Worm (Caenorhabditis elegans) whole organism, L2 larva: Measurements from ENCODE around the gene srx-82.

Experiments
- C34F6.9 ChIP-seq: fragments of 150-350 bp; optimal IDR thresholded peaks from 2 replicates; lab custom pipeline; 2014; ENCODE audit warnings: missing biosample characterization, missing genetic modification characterization
- F13H6.1 ChIP-seq: sonication (generic microtip); optimal IDR thresholded peaks from 2 replicates; lab custom pipeline; 2016; ENCODE audit warnings: missing genetic modification characterization, missing compliant biosample characterization
- R02D3.7 ChIP-seq: fragments of 150-350 bp; optimal IDR thresholded peaks from 2 replicates; lab custom pipeline; 2014; ENCODE audit warnings: missing biosample characterization, missing genetic modification characterization
- ZK546.5 ChIP-seq: sonication (generic microtip); optimal IDR thresholded peaks from 2 replicates; lab custom pipeline; 2017; ENCODE audit warnings: missing biosample characterization, missing genetic modification characterization
- aly-2 ChIP-seq: fragments of 150-350 bp; optimal IDR thresholded peaks from 2 replicates; lab custom pipeline; 2014; ENCODE audit warnings: missing biosample characterization, missing genetic modification characterization
- ama-1 ChIP-seq: fragments of 150-350 bp; optimal IDR thresholded peaks from 2 replicates; lab custom pipeline; 2018; ENCODE audit warnings: inconsistent platforms
- blmp-1 ChIP-seq: sonication (generic microtip); optimal IDR thresholded peaks from 2 replicates; lab custom pipeline; 2017; ENCODE audit warnings: missing genetic modification characterization, mild to moderate bottlenecking, missing compliant biosample characterization, antibody characterized with exemption, moderate library complexity; ENCODE audit not compliant: insufficient read depth
- ceh-16 ChIP-seq: fragments of 150-350 bp; optimal IDR thresholded peaks from 2 replicates; lab custom pipeline; 2014; ENCODE audit warnings: missing biosample characterization, missing genetic modification characterization
- ceh-82 ChIP-seq: fragments of 150-350 bp; optimal IDR thresholded peaks from 2 replicates; lab custom pipeline; 2014; ENCODE audit warnings: missing biosample characterization, missing genetic modification characterization
- crh-2 ChIP-seq: sonication (generic microtip); optimal IDR thresholded peaks from 2 replicates; lab custom pipeline; 2017; ENCODE audit warnings: missing biosample characterization, missing genetic modification characterization
- dmd-4 ChIP-seq: sonication (generic microtip); optimal IDR thresholded peaks from 2 replicates; lab custom pipeline; 2017; ENCODE audit warnings: missing biosample characterization, missing genetic modification characterization
- egl-27 ChIP-seq: sonication (generic microtip); optimal IDR thresholded peaks from 3 replicates; lab custom pipeline; 2017; ENCODE audit warnings: missing biosample characterization, missing genetic modification reagents, missing genetic modification characterization
- elt-1 ChIP-seq: fragments of 150-350 bp; optimal IDR thresholded peaks from 2 replicates; lab custom pipeline; 2014; ENCODE audit warnings: missing biosample characterization, missing genetic modification characterization
- elt-3 ChIP-seq: sonication (generic microtip); optimal IDR thresholded peaks from 2 replicates; lab custom pipeline; 2017; ENCODE audit warnings: missing biosample characterization, missing genetic modification characterization
- fos-1 ChIP-seq: fragments of 150-350 bp; optimal IDR thresholded peaks from 2 replicates; lab custom pipeline; 2014; ENCODE audit warnings: missing biosample characterization, missing genetic modification characterization
- gmeb-1 ChIP-seq: fragments of 150-350 bp; optimal IDR thresholded peaks from 2 replicates; lab custom pipeline; 2014; ENCODE audit warnings: missing biosample characterization, missing genetic modification characterization
- lin-11 ChIP-seq: fragments of 150-350 bp; sonication (generic microtip); optimal IDR thresholded peaks from 2 replicates; lab custom pipeline; 2014; ENCODE audit warnings: missing biosample characterization, missing genetic modification characterization, inconsistent platforms, mixed read lengths
- lin-13 ChIP-seq: fragments of 150-350 bp; optimal IDR thresholded peaks from 2 replicates; lab custom pipeline; 2014; ENCODE audit warnings: missing biosample characterization, missing genetic modification reagents, missing genetic modification characterization
- lin-39 ChIP-seq: fragments of 150-350 bp; optimal IDR thresholded peaks from 2 replicates; lab custom pipeline; 2014; ENCODE audit warnings: missing biosample characterization, missing genetic modification reagents, missing genetic modification characterization
- lsy-2 ChIP-seq, 2 experiments: fragments of 150-350 bp in 1 of 2; sonication (generic microtip) in 1 of 2; optimal IDR thresholded peaks; 2 replicates each; lab custom pipeline; 2014 to 2017; ENCODE audit warnings: missing biosample characterization in 2 of 2, missing genetic modification characterization in 2 of 2
- mab-5 ChIP-seq: fragments of 150-350 bp; optimal IDR thresholded peaks from 2 replicates; lab custom pipeline; 2014; ENCODE audit warnings: missing biosample characterization, missing genetic modification characterization
- mbf-1 ChIP-seq: sonication (generic microtip); optimal IDR thresholded peaks from 2 replicates; lab custom pipeline; 2017; ENCODE audit warnings: missing biosample characterization, missing genetic modification characterization
- nhr-10 ChIP-seq: sonication (generic microtip); optimal IDR thresholded peaks from 2 replicates; lab custom pipeline; 2017; ENCODE audit warnings: missing biosample characterization, missing genetic modification characterization
- nhr-11 ChIP-seq: fragments of 150-350 bp; optimal IDR thresholded peaks from 2 replicates; lab custom pipeline; 2014; ENCODE audit warnings: missing biosample characterization, missing genetic modification characterization
- nhr-12 ChIP-seq: fragments of 150-350 bp; optimal IDR thresholded peaks from 2 replicates; lab custom pipeline; 2014; ENCODE audit warnings: missing biosample characterization, missing genetic modification characterization
- nhr-129 ChIP-seq: fragments of 150-350 bp; optimal IDR thresholded peaks from 2 replicates; lab custom pipeline; 2014; ENCODE audit warnings: missing biosample characterization, missing genetic modification characterization
- nhr-21 ChIP-seq: fragments of 150-350 bp; optimal IDR thresholded peaks from 2 replicates; lab custom pipeline; 2014; ENCODE audit warnings: missing biosample characterization, missing genetic modification characterization
- nhr-25 ChIP-seq: fragments of 150-350 bp; sonication (generic microtip); optimal IDR thresholded peaks from 3 replicates; lab custom pipeline; 2014; ENCODE audit warnings: missing biosample characterization, missing genetic modification characterization
- nhr-6 ChIP-seq: fragments of 150-350 bp; optimal IDR thresholded peaks from 2 replicates; lab custom pipeline; 2014; ENCODE audit warnings: missing biosample characterization, missing genetic modification characterization
- peb-1 ChIP-seq: fragments of 150-350 bp; optimal IDR thresholded peaks from 2 replicates; lab custom pipeline; 2014; ENCODE audit warnings: missing biosample characterization, missing genetic modification characterization
- sem-4 ChIP-seq: fragments of 150-350 bp; optimal IDR thresholded peaks from 2 replicates; lab custom pipeline; 2014; ENCODE audit warnings: missing biosample characterization, missing genetic modification reagents, missing genetic modification characterization
- skn-1 ChIP-seq: sonication (generic microtip); optimal IDR thresholded peaks from 2 replicates; lab custom pipeline; 2017; ENCODE audit warnings: missing biosample characterization, missing genetic modification characterization
- sma-3 ChIP-seq: sonication (generic microtip); optimal IDR thresholded peaks from 2 replicates; lab custom pipeline; 2016; ENCODE audit warnings: missing genetic modification reagents, missing genetic modification characterization, missing compliant biosample characterization
- snpc-4 ChIP-seq: fragments of 150-350 bp; optimal IDR thresholded peaks from 2 replicates; lab custom pipeline; 2014; ENCODE audit warnings: missing biosample characterization, missing genetic modification characterization
- unc-39 ChIP-seq: fragments of 150-350 bp; optimal IDR thresholded peaks from 2 replicates; lab custom pipeline; 2014; ENCODE audit warnings: missing biosample characterization, missing genetic modification characterization
- unc-55 ChIP-seq: fragments of 150-350 bp; sonication (generic microtip); optimal IDR thresholded peaks from 3 replicates; lab custom pipeline; 2014; ENCODE audit warnings: missing biosample characterization, missing genetic modification reagents, missing genetic modification characterization
- unc-62 ChIP-seq: fragments of 150-350 bp; optimal IDR thresholded peaks from 2 replicates; lab custom pipeline; 2014; ENCODE audit warnings: missing biosample characterization, missing genetic modification reagents, missing genetic modification characterization
- zag-1 ChIP-seq: fragments of 150-350 bp; optimal IDR thresholded peaks from 2 replicates; lab custom pipeline; 2014; ENCODE audit warnings: missing biosample characterization, missing genetic modification characterization
- ztf-1 ChIP-seq: fragments of 200-800 bp; sonication (Bioruptor generic); conservative IDR thresholded peaks from 2 replicates; pipeline ENCODE4 v1.3.6; 2022; ENCODE audit warnings: missing genetic modification characterization, missing compliant biosample characterization
- ztf-11 ChIP-seq: sonication (generic microtip); optimal IDR thresholded peaks from 2 replicates; lab custom pipeline; 2017; ENCODE audit warnings: missing biosample characterization, missing genetic modification characterization
- ztf-4 ChIP-seq: fragments of 150-350 bp; optimal IDR thresholded peaks from 2 replicates; lab custom pipeline; 2014; ENCODE audit warnings: missing biosample characterization, missing genetic modification characterization

The srx-82 gene

DNA sequence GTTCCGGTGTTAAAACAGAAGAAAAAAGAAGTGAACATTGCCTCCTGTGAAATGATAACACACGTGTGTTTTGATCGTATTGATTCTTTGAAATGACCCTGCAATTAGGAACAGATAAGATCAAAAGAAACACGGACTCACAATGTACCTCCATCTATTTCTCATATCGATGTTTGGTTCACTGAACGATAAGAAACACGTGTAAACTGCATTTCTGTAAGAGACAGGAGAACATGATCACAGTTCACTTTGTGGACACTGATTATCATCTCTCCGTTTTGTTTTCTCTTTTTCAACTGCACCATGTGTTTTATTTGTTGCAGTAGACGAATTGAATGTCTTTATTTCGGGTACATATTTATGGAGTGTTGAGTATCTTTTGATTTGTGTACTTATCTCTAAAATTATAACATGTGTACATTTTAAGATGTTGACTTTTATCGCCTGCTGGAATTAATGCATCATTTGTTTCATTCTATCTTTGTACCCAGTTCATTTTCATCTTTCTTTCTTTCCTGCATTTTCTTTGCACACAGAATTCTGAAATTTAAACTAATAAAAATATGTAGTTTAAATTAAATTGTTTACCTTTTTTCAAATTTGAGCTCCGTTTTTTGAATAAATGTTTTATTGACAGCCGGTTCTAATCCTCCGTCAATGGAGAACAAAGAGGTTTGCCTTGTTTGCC is 16.6 kb upstream of the srx-82 start, which contains the start of the genes H12C20.7 and nhr-68 (continued):
- TF ChIP-seq lin-11 (tag; lab: Kevin White, UChicago) (no peak), ama-1 (lab: Kevin White, UChicago) (peak; percentile 44), ceh-82 (no peak), snpc-4 (tag; lab: Kevin White, UChicago) (no peak), nhr-25 (tag; lab: Kevin White, UChicago) (no peak), ztf-4 (peak; percentile 38), unc-62 (GFP tag; lab: Kevin White, UChicago) (no peak), unc-55 (GFP tag; lab: Kevin White, UChicago) (no peak), elt-1 (tag; lab: Kevin White, UChicago) (peak; percentile 27), sem-4 (peak; percentile 90), F13H6.1 (tag; lab: Kevin White, UChicago) (peak; percentile 97), nhr-10 (tag; lab: Kevin White, UChicago) (peak; percentile 97), crh-2 (tag; lab: Kevin White, UChicago) (peak; percentile 96), mab-5 (tag; lab: Kevin White, UChicago) (no peak)

DNA sequence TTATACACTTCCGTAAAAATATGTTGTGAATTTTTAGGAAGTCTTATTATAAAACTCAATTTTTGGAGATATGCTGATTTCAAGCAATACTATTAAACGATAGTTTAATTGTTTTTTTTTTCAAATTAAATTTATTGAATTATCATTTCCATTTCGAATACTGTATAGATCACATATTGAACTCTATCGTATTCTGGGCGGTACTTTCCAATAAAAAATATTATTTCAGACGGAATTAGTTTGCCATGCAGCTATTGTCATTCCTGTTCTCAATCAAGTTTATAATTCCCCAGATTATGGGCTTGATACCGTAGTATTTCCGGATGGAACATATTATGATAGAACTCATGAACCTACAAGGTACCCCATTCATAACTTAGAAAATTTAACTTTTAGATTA is 15.0 kb upstream of the srx-82 start:
- peak in 1 of 2 experiments; percentile 37 for TF ChIP-seq lsy-2 (tag; optimal IDR thresholded peaks at IDR 0.05; lab: Kevin White, UChicago)
- TF ChIP-seq fos-1 (tag; lab: Kevin White, UChicago): peak; percentile 7
- TF ChIP-seq elt-1 (tag; lab: Kevin White, UChicago): no peak

DNA sequence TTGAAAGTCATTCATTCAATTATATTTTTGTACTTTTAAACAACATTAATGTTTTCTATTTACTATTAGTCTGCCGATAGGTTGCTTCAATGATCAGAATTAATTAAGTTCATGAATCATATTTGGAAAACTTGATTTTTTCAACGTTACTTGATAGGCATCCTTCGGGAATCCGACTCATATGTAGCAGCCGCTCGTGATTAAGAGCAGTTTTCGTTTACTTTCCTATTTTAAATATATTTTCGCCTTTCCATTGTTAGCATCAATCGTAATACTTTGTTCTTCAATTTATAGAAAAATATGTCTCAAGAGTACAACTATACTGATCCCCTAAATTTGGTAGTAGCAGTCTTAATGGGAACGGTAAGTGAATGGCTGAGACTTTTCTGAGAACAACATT is 8.7 kb upstream of the srx-82 start, which contains the start of gene srx-90:
Gene srx-90, plus strand, starts transcription at position 301 of the 400 bp plus-strand sequence.
- TF ChIP-seq mab-5 (tag; lab: Kevin White, UChicago) (no peak), unc-39 (tag; lab: Kevin White, UChicago) (no peak)

DNA sequence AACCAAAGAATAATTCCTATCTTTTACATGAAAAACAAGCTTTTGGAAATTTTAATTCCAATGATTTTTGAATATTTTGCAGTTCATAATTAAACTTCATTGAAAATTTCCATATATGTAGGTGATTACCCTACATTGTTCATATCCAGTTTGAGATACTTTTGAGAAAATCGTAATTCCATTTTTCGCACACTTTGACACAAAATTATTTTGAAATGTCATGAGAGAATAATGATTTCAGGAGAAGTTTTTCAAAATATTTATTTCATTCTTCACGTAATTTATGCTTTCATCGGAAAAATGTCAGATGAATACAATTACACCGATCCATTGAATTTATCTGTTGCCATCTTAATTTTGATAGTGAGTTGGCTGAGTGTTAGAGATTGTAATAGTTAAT is 6.3 kb upstream of the srx-82 start, which contains the start of gene srx-88:
Gene srx-88, plus strand, starts transcription at position 301 of the 400 bp plus-strand sequence.
- no peak for TF ChIP-seq elt-3 (tag; lab: Kevin White, UChicago)
- TF ChIP-seq ZK546.5 (tag; lab: Kevin White, UChicago): no peak
- TF ChIP-seq fos-1 (tag; lab: Kevin White, UChicago): no peak
- TF ChIP-seq dmd-4: no peak
- no peak for TF ChIP-seq crh-2 (tag; lab: Kevin White, UChicago)
- no peak for TF ChIP-seq skn-1 (tag; lab: Kevin White, UChicago)
- no peak for TF ChIP-seq unc-62 (GFP tag; lab: Kevin White, UChicago)
- no peak for TF ChIP-seq ceh-82
- TF ChIP-seq elt-1 (tag; lab: Kevin White, UChicago): no peak
- TF ChIP-seq R02D3.7 (tag; lab: Kevin White, UChicago): no peak
- TF ChIP-seq ztf-4: no peak
- no peak for TF ChIP-seq lin-11 (tag; lab: Kevin White, UChicago)
- no peak for TF ChIP-seq egl-27 (tag; lab: Kevin White, UChicago)
- TF ChIP-seq, all 48 proteins: peak for 0

ce11 chrV:11585122-11585521 is 4.4 kb upstream of the srx-82 start:
- TF ChIP-seq ceh-82 (no peak), gmeb-1 (tag; lab: Kevin White, UChicago) (no peak), mab-5 (tag; lab: Kevin White, UChicago) (no peak), lin-39 (tag; lab: Kevin White, UChicago) (no peak), ztf-1 (GFP tag; lab: Robert Waterston, UW) (no peak), sma-3 (peak; percentile 75), unc-62 (GFP tag; lab: Kevin White, UChicago) (no peak), lsy-2 (tag; optimal IDR thresholded peaks at IDR 0.05; lab: Kevin White, UChicago) (no peak), lin-11 (tag; lab: Kevin White, UChicago) (no peak), skn-1 (tag; lab: Kevin White, UChicago) (no peak), F13H6.1 (tag; lab: Kevin White, UChicago) (no peak), nhr-21 (tag; lab: Kevin White, UChicago) (peak; percentile 49), unc-55 (GFP tag; lab: Kevin White, UChicago) (no peak), ztf-11 (tag; lab: Kevin White, UChicago) (no peak), ceh-16 (peak; percentile 58), nhr-6 (tag; lab: Kevin White, UChicago) (no peak), sem-4 (no peak), C34F6.9 (no peak), nhr-11 (tag; lab: Kevin White, UChicago) (no peak), elt-3 (tag; lab: Kevin White, UChicago) (no peak), nhr-12 (tag; lab: Kevin White, UChicago) (no peak), elt-1 (tag; lab: Kevin White, UChicago) (no peak), lin-13 (GFP tag; lab: Kevin White, UChicago) (no peak), nhr-10 (tag; lab: Kevin White, UChicago) (no peak), zag-1 (tag; lab: Kevin White, UChicago) (no peak), aly-2 (tag; lab: Kevin White, UChicago) (no peak), unc-39 (tag; lab: Kevin White, UChicago) (no peak), crh-2 (tag; lab: Kevin White, UChicago) (peak; percentile 37), ama-1 (lab: Kevin White, UChicago) (no peak), egl-27 (tag; lab: Kevin White, UChicago) (no peak), mbf-1 (tag; lab: Kevin White, UChicago) (no peak), snpc-4 (tag; lab: Kevin White, UChicago) (peak; percentile 95), nhr-129 (tag; lab: Kevin White, UChicago) (no peak), peb-1 (no peak), blmp-1 (tag; lab: Kevin White, UChicago) (no peak), R02D3.7 (tag; lab: Kevin White, UChicago) (no peak)
